Fruit fly (Drosophila melanogaster) whole organism, embryonic: ENCODE data around the gene Ras85D.

Experiments used
- Adf1 ChIP-seq: fragments of 200-800 bp; sonication (Bioruptor generic); IDR thresholded peaks from 2 replicates; pipeline ENCODE4 v1.3.6; 2022; ENCODE audit warnings: missing biosample characterization, missing genetic modification characterization
- CG1024 ChIP-seq: fragments of 200-800 bp; sonication (Bioruptor generic); IDR thresholded peaks from 2 replicates; pipeline ENCODE4 v1.3.6; 2022; ENCODE audit warnings: missing biosample characterization, missing genetic modification characterization
- CG12942 ChIP-seq: fragments of 200-800 bp; sonication (Bioruptor generic); optimal IDR thresholded peaks from 3 replicates; lab custom pipeline; 2016; ENCODE audit warnings: missing biosample characterization, missing genetic modification characterization
- CG15479 ChIP-seq: fragments of 200-800 bp; sonication (Bioruptor generic); optimal IDR thresholded peaks from 3 replicates; lab custom pipeline; 2019; ENCODE audit warnings: missing biosample characterization, mild to moderate bottlenecking, missing genetic modification characterization, moderate library complexity
- CG1602 ChIP-seq: fragments of 200-800 bp; sonication (Bioruptor generic); optimal IDR thresholded peaks from 3 replicates; lab custom pipeline; 2016; ENCODE audit warnings: missing biosample characterization, missing genetic modification characterization
- CG1647 ChIP-seq: fragments of 200-800 bp; sonication (Bioruptor generic); optimal IDR thresholded peaks from 3 replicates; lab custom pipeline; 2016; ENCODE audit warnings: missing biosample characterization, missing genetic modification characterization
- CG17612 ChIP-seq: fragments of 200-800 bp; sonication (Bioruptor generic); IDR thresholded peaks from 2 replicates; pipeline ENCODE4 v1.3.6; 2022; ENCODE audit warnings: missing biosample characterization, missing genetic modification characterization
- CG18011 ChIP-seq: fragments of 200-800 bp; sonication (Bioruptor generic); optimal IDR thresholded peaks from 2 replicates; lab custom pipeline; 2017; ENCODE audit warnings: missing biosample characterization, missing genetic modification characterization, mild to moderate bottlenecking, moderate library complexity, missing genotype
- CG2129 ChIP-seq: fragments of 200-800 bp; sonication (Bioruptor generic); IDR thresholded peaks from 2 replicates; pipeline ENCODE4 v1.3.6; 2022; ENCODE audit warnings: missing biosample characterization, missing genetic modification characterization; ENCODE audit not compliant: partially characterized antibody
- CG3163 ChIP-seq: fragments of 200-800 bp; sonication (Bioruptor generic); optimal IDR thresholded peaks from 3 replicates; lab custom pipeline; 2016; ENCODE audit warnings: missing biosample characterization, missing genetic modification characterization
- CG34376 ChIP-seq: fragments of 200-800 bp; sonication (Bioruptor generic); optimal IDR thresholded peaks from 2 replicates; lab custom pipeline; 2018; ENCODE audit warnings: missing biosample characterization, mild to moderate bottlenecking, missing genetic modification characterization
- CG4404 ChIP-seq: fragments of 200-800 bp; sonication (Bioruptor generic); IDR thresholded peaks from 2 replicates; pipeline ENCODE4 v1.3.6; 2022; ENCODE audit warnings: missing biosample characterization, missing genetic modification characterization
- CG5245 ChIP-seq: fragments of 200-800 bp; sonication (Bioruptor generic); optimal IDR thresholded peaks from 3 replicates; lab custom pipeline; 2016; ENCODE audit warnings: missing biosample characterization, missing genetic modification characterization
- CG8478 ChIP-seq: fragments of >200 bp; optimal IDR thresholded peaks from 2 replicates; lab custom pipeline; 2018
- Camta ChIP-seq: fragments of 200-800 bp; sonication (Bioruptor generic); optimal IDR thresholded peaks from 2 replicates; lab custom pipeline; 2016; ENCODE audit warnings: missing biosample characterization, missing genetic modification characterization
- Dfd ChIP-seq, 2 experiments: fragments of >200 bp; optimal IDR thresholded peaks; 2 replicates each; lab custom pipeline; 2017; ENCODE audit warnings: missing biosample characterization in 2 of 2, missing genetic modification characterization in 2 of 2
- E2f2 ChIP-seq: fragments of 200-800 bp; sonication (Bioruptor generic); IDR thresholded peaks from 2 replicates; pipeline ENCODE4 v1.3.6; 2022; ENCODE audit warnings: missing biosample characterization, missing genetic modification characterization
- GATAe ChIP-seq: fragments of 200-800 bp; sonication (Bioruptor generic); conservative IDR thresholded peaks from 2 replicates; pipeline ENCODE4 v1.3.6; 2022; ENCODE audit warnings: missing biosample characterization, missing genetic modification characterization
- HLH3B ChIP-seq: fragments of 200-800 bp; sonication (Bioruptor generic); IDR thresholded peaks from 2 replicates; pipeline ENCODE4 v1.3.6; 2022; ENCODE audit warnings: missing biosample characterization, missing genetic modification characterization
- Hr51 ChIP-seq, 2 experiments: fragments of 200-800 bp; sonication (Bioruptor generic); optimal IDR thresholded peaks; 2 replicates in 1 of 2; 3 replicates in 1 of 2; lab custom pipeline; 2016 to 2018; ENCODE audit warnings: missing biosample characterization in 2 of 2, missing genetic modification characterization in 2 of 2, mild to moderate bottlenecking in 1 of 2, moderate library complexity in 1 of 2
- Med ChIP-seq: fragments of 200-800 bp; sonication (Bioruptor generic); peaks from one replicate; lab custom pipeline; 2016; ENCODE audit warnings: missing biosample characterization, missing genetic modification characterization, mild to moderate bottlenecking, inconsistent platforms, moderate library complexity
- Scr ChIP-seq: fragments of 200-800 bp; sonication (Bioruptor generic); IDR thresholded peaks from 2 replicates; pipeline ENCODE4 v1.3.6; 2022; ENCODE audit warnings: missing biosample characterization, missing genetic modification characterization; ENCODE audit not compliant: partially characterized antibody
- Sin3A ChIP-seq: fragments of >200 bp; optimal IDR thresholded peaks from 2 replicates; lab custom pipeline; 2018
- Six4 ChIP-seq: fragments of 200-800 bp; sonication (Bioruptor generic); optimal IDR thresholded peaks from 2 replicates; lab custom pipeline; 2016; ENCODE audit warnings: missing biosample characterization, missing genetic modification characterization
- Ssrp ChIP-seq: fragments of 200-800 bp; sonication (Bioruptor generic); optimal IDR thresholded peaks from 2 replicates; lab custom pipeline; 2018; ENCODE audit warnings: missing biosample characterization, mild to moderate bottlenecking, missing genetic modification characterization, moderate library complexity
- Taf1 ChIP-seq: fragments of 200-800 bp; sonication (Bioruptor generic); IDR thresholded peaks from 2 replicates; pipeline ENCODE4 v1.3.6; 2022; ENCODE audit warnings: missing biosample characterization, missing genetic modification characterization
- ase ChIP-seq: fragments of 200-800 bp; sonication (Bioruptor generic); IDR thresholded peaks from 3 replicates; pipeline ENCODE4 v1.3.6; 2022; ENCODE audit warnings: missing biosample characterization, missing genetic modification characterization
- ash1 ChIP-seq: fragments of 200-800 bp; sonication (Bioruptor generic); optimal IDR thresholded peaks from 2 replicates; lab custom pipeline; 2018; ENCODE audit warnings: missing biosample characterization, mild to moderate bottlenecking, missing genetic modification characterization
- br ChIP-seq: fragments of >200 bp; optimal IDR thresholded peaks from 2 replicates; lab custom pipeline; 2017
- cad ChIP-seq: fragments of >200 bp; optimal IDR thresholded peaks from 2 replicates; lab custom pipeline; 2017; ENCODE audit warnings: missing biosample characterization, missing genetic modification characterization
- en ChIP-seq: fragments of 200-800 bp; sonication (Bioruptor generic); optimal IDR thresholded peaks from 2 replicates; lab custom pipeline; 2016; ENCODE audit warnings: missing biosample characterization, missing genetic modification characterization
- ftz-f1 ChIP-seq: fragments of 200-800 bp; sonication (Bioruptor generic); optimal IDR thresholded peaks from 2 replicates; lab custom pipeline; 2016; ENCODE audit warnings: missing biosample characterization, missing genetic modification characterization
- grn ChIP-seq: fragments of 200-800 bp; sonication (Bioruptor generic); optimal IDR thresholded peaks from 3 replicates; lab custom pipeline; 2017; ENCODE audit warnings: missing biosample characterization, missing genetic modification characterization
- knrl ChIP-seq: fragments of 200-800 bp; sonication (Bioruptor generic); IDR thresholded peaks from 3 replicates; pipeline ENCODE4 v1.3.6; 2022; ENCODE audit warnings: missing biosample characterization, missing genetic modification characterization; ENCODE audit not compliant: partially characterized antibody
- mld ChIP-seq: fragments of 200-800 bp; sonication (Bioruptor generic); IDR thresholded peaks from 3 replicates; pipeline ENCODE4 v1.3.6; 2022; ENCODE audit warnings: missing biosample characterization, missing genetic modification characterization; ENCODE audit not compliant: partially characterized antibody
- otp ChIP-seq: fragments of 200-800 bp; sonication (Bioruptor generic); IDR thresholded peaks from 3 replicates; pipeline ENCODE4, ENCODE4 v1.3.6; 2022; ENCODE audit warnings: missing biosample characterization, missing genetic modification characterization
- prd ChIP-seq, 3 experiments: fragments of >200 bp in 2 of 3; fragments of 200-800 bp in 1 of 3; sonication (Bioruptor generic) in 1 of 3; optimal IDR thresholded peaks in 2 of 3; IDR thresholded peaks in 1 of 3; 2 replicates in 2 of 3; 3 replicates in 1 of 3; pipeline versions ENCODE4 v1.3.6 to Lab custom; 2017 to 2022; ENCODE audit warnings: missing biosample characterization in 1 of 3, missing genetic modification characterization in 1 of 3
- sd ChIP-seq: fragments of 200-800 bp; sonication (Bioruptor generic); optimal IDR thresholded peaks from 3 replicates; lab custom pipeline; 2018; ENCODE audit warnings: missing biosample characterization, mild to moderate bottlenecking, missing genetic modification characterization, moderate library complexity
- sima ChIP-seq: fragments of 200-800 bp; sonication (Bioruptor generic); optimal IDR thresholded peaks from 2 replicates; lab custom pipeline; 2016; ENCODE audit warnings: missing biosample characterization, missing genetic modification characterization
- slp2 ChIP-seq: fragments of 200-800 bp; sonication (Bioruptor generic); optimal IDR thresholded peaks from 2 replicates; lab custom pipeline; 2016; ENCODE audit warnings: missing biosample characterization, missing genetic modification characterization
- ssp ChIP-seq: fragments of 200-800 bp; sonication (Bioruptor generic); IDR thresholded peaks from 2 replicates; pipeline ENCODE4 v1.3.6; 2022; ENCODE audit warnings: missing biosample characterization, missing genetic modification characterization
- sug ChIP-seq: fragments of 200-800 bp; optimal IDR thresholded peaks from 2 replicates; lab custom pipeline; 2019; ENCODE audit warnings: missing biosample characterization, mild to moderate bottlenecking, missing genetic modification characterization, moderate library complexity
- tgo ChIP-seq: fragments of 200-800 bp; sonication (Bioruptor generic); IDR thresholded peaks from 3 replicates; pipeline ENCODE4 v1.3.6; 2022; ENCODE audit warnings: missing biosample characterization, missing genetic modification characterization
- tio ChIP-seq: fragments of 200-800 bp; sonication (Bioruptor generic); optimal IDR thresholded peaks from 2 replicates; lab custom pipeline; 2017; ENCODE audit warnings: missing biosample characterization, missing genetic modification characterization, inconsistent platforms
- tll ChIP-seq, 2 experiments: fragments of 200-800 bp in 1 of 2; fragments of >200 bp in 1 of 2; sonication (Bioruptor generic) in 1 of 2; optimal IDR thresholded peaks; 2 replicates each; lab custom pipeline; 2017 to 2019; ENCODE audit warnings: missing biosample characterization in 2 of 2, missing genetic modification characterization in 2 of 2, mild to moderate bottlenecking in 1 of 2, moderate library complexity in 1 of 2
- trh ChIP-seq: fragments of 200-800 bp; sonication (Bioruptor generic); optimal IDR thresholded peaks from 2 replicates; lab custom pipeline; 2016; ENCODE audit warnings: missing biosample characterization, missing genetic modification characterization
- vvl ChIP-seq: fragments of 200-800 bp; sonication (Bioruptor generic); IDR thresholded peaks from 2 replicates; pipeline ENCODE4 v1.3.6; 2022; ENCODE audit warnings: missing biosample characterization, missing genetic modification characterization
- wek ChIP-seq: fragments of 200-800 bp; sonication (Bioruptor generic); optimal IDR thresholded peaks from 3 replicates; lab custom pipeline; 2018; ENCODE audit warnings: missing biosample characterization, mild to moderate bottlenecking, missing genetic modification characterization, moderate library complexity
- zf30C ChIP-seq: fragments of 200-800 bp; sonication (Bioruptor generic); optimal IDR thresholded peaks from 3 replicates; lab custom pipeline; 2018; ENCODE audit warnings: missing biosample characterization, mild to moderate bottlenecking, missing genetic modification characterization
- zfh1 ChIP-seq: fragments of 200-800 bp; sonication (Bioruptor generic); IDR thresholded peaks from 3 replicates; pipeline ENCODE4 v1.3.6; 2022; ENCODE audit warnings: missing biosample characterization, missing genetic modification characterization
- zfh2 ChIP-seq: fragments of 200-800 bp; sonication (Bioruptor generic); optimal IDR thresholded peaks from 2 replicates; lab custom pipeline; 2016; ENCODE audit warnings: missing biosample characterization, missing genetic modification characterization

The Ras85D gene

dm6 chr3R:9548769-9549168 is 35.9 kb upstream of the Ras85D start (continued):
- TF ChIP-seq CG18011 (GFP tag; lab: Kevin White, UChicago) (no peak), Med (GFP tag; lab: Kevin White, UChicago) (peak; percentile 26), sug (peak; percentile 41), tgo (GFP tag; lab: Robert Waterston, UW) (no peak), GATAe (GFP tag; lab: Robert Waterston, UW) (peak; percentile 80), CG15479 (GFP tag; lab: Kevin White, UChicago) (peak; percentile 18), tio (GFP tag; lab: Kevin White, UChicago) (no peak), trh (GFP tag; lab: Kevin White, UChicago) (no peak), ftz-f1 (GFP tag; lab: Kevin White, UChicago) (peak; percentile 58), ssp (GFP tag; lab: Robert Waterston, UW) (no peak), slp2 (GFP tag; lab: Kevin White, UChicago) (no peak), E2f2 (GFP tag; lab: Robert Waterston, UW) (no peak), zf30C (GFP tag; lab: Kevin White, UChicago) (peak; percentile 32), Taf1 (GFP tag; lab: Robert Waterston, UW) (no peak), CG3163 (GFP tag; lab: Kevin White, UChicago) (no peak), wek (GFP tag; lab: Kevin White, UChicago) (peak; percentile 15)

dm6 chr3R:9546808-9547381 is 34.0 kb upstream of the Ras85D start:
- TF ChIP-seq CG5245 (no peak), cad (no peak), mld (GFP tag; lab: Robert Waterston, UW) (no peak), CG2129 (GFP tag; lab: Robert Waterston, UW) (no peak), zfh2 (GFP tag; lab: Kevin White, UChicago) (no peak), Scr (GFP tag; lab: Robert Waterston, UW) (no peak), Ssrp (tag; lab: Kevin White, UChicago) (no peak), br (no peak), prd (optimal IDR thresholded peaks at IDR 0.05; lab: Kevin White, UChicago) (no peak), prd (GFP tag; IDR thresholded peaks at IDR 0.05; lab: Robert Waterston, UW) (peak; percentile 39; the same call in 1 of the 3 replicates), CG8478 (lab: Kevin White, UChicago) (peak; percentile 55), ash1 (GFP tag; lab: Kevin White, UChicago) (no peak), sima (no peak), CG34376 (no peak), CG12942 (GFP tag; lab: Kevin White, UChicago) (no peak), en (GFP tag; lab: Kevin White, UChicago) (no peak), Six4 (GFP tag; lab: Kevin White, UChicago) (no peak), Dfd (GFP tag; optimal IDR thresholded peaks at IDR 0.05; lab: Kevin White, UChicago) (peak in 1 of 2 experiments; percentile 62), knrl (no peak), Camta (GFP tag; lab: Kevin White, UChicago) (no peak), ase (GFP tag; lab: Robert Waterston, UW) (0 out of 3 replicates have a peak, but pooled peaks have one; percentile 41), CG17612 (GFP tag; lab: Robert Waterston, UW) (0 out of 2 replicates have a peak, but pooled peaks have one; percentile 33), otp (GFP tag; lab: Robert Waterston, UW) (no peak), grn (GFP tag; lab: Kevin White, UChicago) (no peak), CG4404 (GFP tag; lab: Robert Waterston, UW) (no peak), vvl (GFP tag; lab: Robert Waterston, UW) (no peak), zfh1 (GFP tag; lab: Robert Waterston, UW) (0 out of 3 replicates have a peak, but pooled peaks have one; percentile 13), HLH3B (GFP tag; lab: Robert Waterston, UW) (no peak), sd (tag; lab: Kevin White, UChicago) (no peak), Adf1 (GFP tag; lab: Robert Waterston, UW) (no peak), CG1602 (GFP tag; lab: Kevin White, UChicago) (no peak), tll (GFP tag; optimal IDR thresholded peaks at IDR 0.05; lab: Kevin White, UChicago) (no peak), Hr51 (GFP tag; optimal IDR thresholded peaks at IDR 0.05; lab: Kevin White, UChicago) (no peak), CG1024 (GFP tag; lab: Robert Waterston, UW) (no peak), CG1647 (GFP tag; lab: Kevin White, UChicago) (no peak), Sin3A (lab: Kevin White, UChicago) (no peak)
